Worm (Caenorhabditis elegans) whole organism, L4 larva: Measurements from ENCODE around the gene D1005.6.
A peak's percentile ranks its signal among the peaks of the same experiment; 100 is the strongest.

Experiments used
- F10B5.3 ChIP-seq: sonication (generic microtip); optimal IDR thresholded peaks from 2 replicates; lab custom pipeline; 2016; ENCODE audit warnings: mild to moderate bottlenecking, missing genetic modification characterization, missing compliant biosample characterization
- F37D6.2 ChIP-seq: sonication (generic microtip); optimal IDR thresholded peaks from 2 replicates; lab custom pipeline; 2016; ENCODE audit warnings: mild to moderate bottlenecking, missing genetic modification characterization, missing compliant biosample characterization
- F44E2.7 ChIP-seq: fragments of 200-800 bp; sonication (Bioruptor generic); IDR thresholded peaks from 2 replicates; pipeline ENCODE4 v2.1.2; 2022; ENCODE audit warnings: missing genetic modification characterization, missing compliant biosample characterization
- R02D3.7 ChIP-seq: fragments of 150-350 bp; sonication (generic microtip); optimal IDR thresholded peaks from 3 replicates; lab custom pipeline; 2014; ENCODE audit warnings: missing biosample characterization, missing genetic modification characterization
- T26A8.4 ChIP-seq: fragments of 200-800 bp; sonication (Bioruptor generic); IDR thresholded peaks from 2 replicates; pipeline ENCODE4 v1.3.6; 2022; ENCODE audit warnings: missing genetic modification characterization, missing compliant biosample characterization
- aha-1 ChIP-seq: fragments of 150-350 bp; peaks from one replicate; lab custom pipeline; 2014; ENCODE audit warnings: missing biosample characterization, missing genetic modification characterization
- ama-1 ChIP-seq: fragments of 150-350 bp; optimal IDR thresholded peaks from 2 replicates; lab custom pipeline; 2014; ENCODE audit warnings: inconsistent platforms, mixed read lengths
- arid-1 ChIP-seq: fragments of 200-800 bp; sonication (Bioruptor generic); conservative IDR thresholded peaks from 2 replicates; pipeline ENCODE4 v1.3.6; 2022; ENCODE audit warnings: missing genetic modification reagents, missing genetic modification characterization, missing compliant biosample characterization
- attf-4 ChIP-seq: sonication (generic microtip); optimal IDR thresholded peaks from 3 replicates; lab custom pipeline; 2017; ENCODE audit warnings: missing biosample characterization, missing genetic modification characterization
- ceh-20 ChIP-seq: fragments of 200-800 bp; sonication (Bioruptor generic); IDR thresholded peaks from 2 replicates; pipeline ENCODE4 v1.3.6; 2022; ENCODE audit warnings: missing genetic modification reagents, missing genetic modification characterization, missing compliant biosample characterization
- ces-1 ChIP-seq: fragments of 150-350 bp; sonication (generic microtip); optimal IDR thresholded peaks from 4 replicates; lab custom pipeline; 2014; ENCODE audit warnings: missing biosample characterization, missing genetic modification reagents, missing genetic modification characterization
- cey-2 ChIP-seq: sonication (generic microtip); optimal IDR thresholded peaks from 3 replicates; lab custom pipeline; 2017; ENCODE audit warnings: missing genetic modification characterization, mild to moderate bottlenecking, missing compliant biosample characterization, antibody characterized with exemption, borderline replicate concordance; ENCODE audit not compliant: insufficient read depth
- dmd-8 ChIP-seq: fragments of 200-800 bp; sonication (Bioruptor generic); IDR thresholded peaks from 2 replicates; pipeline ENCODE4 v1.3.6; 2022; ENCODE audit warnings: missing genetic modification characterization, missing compliant biosample characterization
- dpl-1 ChIP-seq: fragments of 150-350 bp; optimal IDR thresholded peaks from 2 replicates; lab custom pipeline; 2014; ENCODE audit warnings: missing biosample characterization, missing genetic modification reagents, missing genetic modification characterization
- dve-1 ChIP-seq: sonication (generic microtip); optimal IDR thresholded peaks from 2 replicates; lab custom pipeline; 2017; ENCODE audit warnings: antibody characterized with exemption, mild to moderate bottlenecking, missing genetic modification characterization, missing compliant biosample characterization; ENCODE audit not compliant: insufficient read depth
- egl-27 ChIP-seq: sonication (generic microtip); optimal IDR thresholded peaks from 3 replicates; lab custom pipeline; 2017; ENCODE audit warnings: missing biosample characterization, missing genetic modification reagents, missing genetic modification characterization
- egl-43 ChIP-seq: fragments of 200-800 bp; sonication (Bioruptor generic); IDR thresholded peaks from 2 replicates; pipeline ENCODE4 v1.3.6; 2022; ENCODE audit warnings: missing genetic modification reagents, missing genetic modification characterization, missing compliant biosample characterization
- fkh-10 ChIP-seq: fragments of 150-350 bp; optimal IDR thresholded peaks from 2 replicates; lab custom pipeline; 2014; ENCODE audit warnings: missing biosample characterization, missing genetic modification reagents, missing genetic modification characterization
- fos-1 ChIP-seq: fragments of 150-350 bp; optimal IDR thresholded peaks from 2 replicates; lab custom pipeline; 2014; ENCODE audit warnings: missing biosample characterization, missing genetic modification characterization
- hmg-1.1 ChIP-seq: fragments of 200-800 bp; sonication (Bioruptor generic); IDR thresholded peaks from 2 replicates; pipeline ENCODE4 v1.3.6; 2022; ENCODE audit warnings: missing genetic modification reagents, missing genetic modification characterization, missing compliant biosample characterization
- jun-1 ChIP-seq: fragments of 150-350 bp; optimal IDR thresholded peaks from 2 replicates; lab custom pipeline; 2014; ENCODE audit warnings: missing biosample characterization, missing genetic modification reagents, missing genetic modification characterization
- lin-13 ChIP-seq: fragments of 150-350 bp; optimal IDR thresholded peaks from 2 replicates; lab custom pipeline; 2014; ENCODE audit warnings: missing biosample characterization, missing genetic modification reagents, missing genetic modification characterization
- lin-15B ChIP-seq: fragments of 150-350 bp; sonication (generic microtip); optimal IDR thresholded peaks from 3 replicates; lab custom pipeline; 2014; ENCODE audit warnings: missing biosample characterization, missing genetic modification characterization
- lir-3 ChIP-seq: sonication (generic microtip); optimal IDR thresholded peaks from 2 replicates; lab custom pipeline; 2016; ENCODE audit warnings: mild to moderate bottlenecking, missing genetic modification characterization, missing compliant biosample characterization
- lsy-2 ChIP-seq, 2 experiments: fragments of 150-350 bp in 1 of 2; sonication (generic microtip) in 1 of 2; optimal IDR thresholded peaks; 2 replicates each; lab custom pipeline; 2014 to 2017; ENCODE audit warnings: missing biosample characterization in 2 of 2, missing genetic modification characterization in 2 of 2
- mdt-29 ChIP-seq: fragments of 200-800 bp; sonication (Bioruptor generic); IDR thresholded peaks from 2 replicates; pipeline ENCODE4 v1.3.6; 2022; ENCODE audit warnings: missing genetic modification reagents, missing genetic modification characterization, missing compliant biosample characterization
- mep-1 ChIP-seq: fragments of 150-350 bp; sonication (generic microtip); optimal IDR thresholded peaks from 3 replicates; lab custom pipeline; 2014; ENCODE audit warnings: missing biosample characterization, missing genetic modification characterization
- mes-2 ChIP-seq: sonication (generic microtip); optimal IDR thresholded peaks from 2 replicates; lab custom pipeline; 2016; ENCODE audit warnings: missing genotype, mild to moderate bottlenecking, missing genetic modification characterization, missing compliant biosample characterization; ENCODE audit not compliant: poor library complexity, severe bottlenecking
- nhr-102 ChIP-seq: sonication (generic microtip); optimal IDR thresholded peaks from 2 replicates; lab custom pipeline; 2016; ENCODE audit warnings: mild to moderate bottlenecking, missing genetic modification characterization, moderate library complexity, missing compliant biosample characterization
- nhr-237 ChIP-seq: sonication (generic microtip); optimal IDR thresholded peaks from 2 replicates; lab custom pipeline; 2017; ENCODE audit warnings: missing biosample characterization, missing genetic modification characterization
- nhr-25 ChIP-seq: sonication (generic microtip); optimal IDR thresholded peaks from 2 replicates; lab custom pipeline; 2017; ENCODE audit warnings: missing genetic modification characterization, mild to moderate bottlenecking, missing compliant biosample characterization, antibody characterized with exemption, moderate library complexity, borderline replicate concordance; ENCODE audit not compliant: insufficient read depth
- nhr-6 ChIP-seq: fragments of 150-350 bp; optimal IDR thresholded peaks from 2 replicates; lab custom pipeline; 2014; ENCODE audit warnings: missing biosample characterization, missing genetic modification characterization
- php-3 ChIP-seq: fragments of 200-800 bp; sonication (Bioruptor generic); IDR thresholded peaks from 2 replicates; pipeline ENCODE4 v1.3.6; 2022; ENCODE audit warnings: missing genetic modification reagents, missing genetic modification characterization, missing compliant biosample characterization
- saeg-2 ChIP-seq: fragments of 200-800 bp; sonication (Bioruptor generic); IDR thresholded peaks from 2 replicates; pipeline ENCODE4 v1.3.6; 2022; ENCODE audit warnings: missing genetic modification reagents, missing genetic modification characterization, missing compliant biosample characterization
- sdz-12 ChIP-seq: fragments of 200-800 bp; sonication (Bioruptor generic); optimal IDR thresholded peaks from 2 replicates; lab custom pipeline; 2018; ENCODE audit warnings: mild to moderate bottlenecking, missing genetic modification characterization, missing compliant biosample characterization
- set-16 ChIP-seq: fragments of 200-800 bp; sonication (Bioruptor generic); IDR thresholded peaks from 2 replicates; pipeline ENCODE4 v1.3.6; 2022; ENCODE audit warnings: missing genetic modification reagents, missing genetic modification characterization, missing compliant biosample characterization
- spr-1 ChIP-seq: sonication (generic microtip); optimal IDR thresholded peaks from 2 replicates; lab custom pipeline; 2016; ENCODE audit warnings: mild to moderate bottlenecking, missing genetic modification characterization, missing compliant biosample characterization
- tag-97 ChIP-seq: fragments of 200-800 bp; sonication (Bioruptor generic); IDR thresholded peaks from 2 replicates; pipeline ENCODE4 v1.3.6; 2022; ENCODE audit warnings: missing genetic modification characterization, missing compliant biosample characterization
- unc-62 ChIP-seq, 3 experiments: fragments of 150-350 bp in 1 of 3; sonication (generic microtip); optimal IDR thresholded peaks in 2 of 3; peaks in 1 of 3; 1 replicate in 1 of 3; 2 replicates in 2 of 3; lab custom pipeline; 2014 to 2017; ENCODE audit warnings: missing biosample characterization in 3 of 3, missing genetic modification characterization in 3 of 3, missing genetic modification reagents in 3 of 3, missing genotype in 1 of 3
- vab-7 ChIP-seq: fragments of 200-800 bp; sonication (Bioruptor generic); IDR thresholded peaks from 2 replicates; pipeline ENCODE4 v1.3.6; 2022; ENCODE audit warnings: missing genetic modification reagents, missing genetic modification characterization, missing compliant biosample characterization
- zag-1 ChIP-seq: fragments of 150-350 bp; optimal IDR thresholded peaks from 2 replicates; lab custom pipeline; 2014; ENCODE audit warnings: missing biosample characterization, missing genetic modification characterization
- zfp-2 ChIP-seq: sonication (generic microtip); optimal IDR thresholded peaks from 2 replicates; lab custom pipeline; 2016; ENCODE audit warnings: mild to moderate bottlenecking, missing genetic modification characterization, missing compliant biosample characterization
- zip-2 ChIP-seq: fragments of 150-350 bp; optimal IDR thresholded peaks from 2 replicates; lab custom pipeline; 2014; ENCODE audit warnings: missing biosample characterization, missing genetic modification characterization
- ztf-7 ChIP-seq: fragments of 150-350 bp; optimal IDR thresholded peaks from 2 replicates; lab custom pipeline; 2014; ENCODE audit warnings: missing biosample characterization, missing genetic modification characterization

D1005.6 gene

DNA sequence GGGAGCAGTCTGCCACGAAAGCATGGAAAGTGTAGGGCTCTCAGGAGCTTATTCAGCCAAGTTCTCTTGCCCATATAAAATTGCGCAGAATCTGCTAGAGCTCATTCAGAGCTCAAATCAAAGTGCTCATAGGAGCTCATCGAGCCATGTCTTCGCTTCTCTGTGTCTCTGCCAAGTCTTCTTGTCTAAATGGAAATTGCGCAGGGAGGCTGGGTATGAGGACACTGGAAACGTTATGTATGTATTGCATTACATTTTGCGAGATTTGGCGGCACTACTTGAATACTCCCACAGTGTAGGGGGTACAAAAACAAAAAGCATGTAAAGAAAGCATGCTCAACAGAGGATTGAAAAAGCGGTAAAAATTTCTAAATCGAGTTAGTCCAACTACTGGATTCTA lies 27.5 kb downstream of the D1005.6 start:
- no peak for TF ChIP-seq vab-7
- TF ChIP-seq nhr-6: no peak
- TF ChIP-seq ceh-20 (GFP tag; lab: Robert Waterston, UW): no peak
- TF ChIP-seq zag-1 (tag; lab: Kevin White, UChicago): no peak
- TF ChIP-seq cey-2 (tag; lab: Kevin White, UChicago): no peak
- no peak for TF ChIP-seq dve-1 (tag; lab: Kevin White, UChicago)
- no peak for TF ChIP-seq php-3 (GFP tag; lab: Robert Waterston, UW)
- no peak for TF ChIP-seq ztf-7 (tag; lab: Kevin White, UChicago)
- peak; percentile 32; the same call in 1 of the 2 replicates for TF ChIP-seq hmg-1.1
- peak in 1 of 2 experiments; percentile 14 for TF ChIP-seq lsy-2 (tag; optimal IDR thresholded peaks at IDR 0.05; lab: Kevin White, UChicago)
- TF ChIP-seq fkh-10 (GFP tag; lab: Kevin White, UChicago): peak; percentile 40
- TF ChIP-seq nhr-237: no peak
- TF ChIP-seq dpl-1 (GFP tag; lab: Kevin White, UChicago): no peak
- no peak for TF ChIP-seq nhr-102 (tag; lab: Kevin White, UChicago)
- no peak for TF ChIP-seq lin-15B
- 0 out of 2 replicates have a peak, but pooled peaks have one; percentile 54 for TF ChIP-seq egl-43
- no peak for TF ChIP-seq F10B5.3 (tag; lab: Kevin White, UChicago)
- TF ChIP-seq ama-1 (lab: Kevin White, UChicago): no peak
- TF ChIP-seq lir-3 (tag; lab: Kevin White, UChicago): no peak
- TF ChIP-seq tag-97 (GFP tag; lab: Robert Waterston, UW): no peak
- no peak for TF ChIP-seq T26A8.4 (GFP tag; lab: Robert Waterston, UW)
- no peak for TF ChIP-seq dmd-8 (GFP tag; lab: Robert Waterston, UW)
- TF ChIP-seq set-16 (GFP tag; lab: Robert Waterston, UW): no peak
- no peak for TF ChIP-seq zip-2
- TF ChIP-seq F44E2.7 (GFP tag; lab: Robert Waterston, UW): no peak
- TF ChIP-seq lin-13 (GFP tag; lab: Kevin White, UChicago): no peak
- no peak for TF ChIP-seq saeg-2 (GFP tag; lab: Robert Waterston, UW)
- peak; percentile 46 for TF ChIP-seq mes-2 (tag; lab: Kevin White, UChicago)
- TF ChIP-seq fos-1 (tag; lab: Kevin White, UChicago): no peak
- no peak for TF ChIP-seq R02D3.7 (tag; lab: Kevin White, UChicago)
- TF ChIP-seq arid-1 (GFP tag; lab: Robert Waterston, UW): no peak
- peak; percentile 3 for TF ChIP-seq mep-1 (tag; lab: Kevin White, UChicago)
- no peak for TF ChIP-seq spr-1 (tag; lab: Kevin White, UChicago)
- TF ChIP-seq attf-4 (tag; lab: Kevin White, UChicago): no peak
- peak in 1 of 2 experiments; percentile 56 for TF ChIP-seq unc-62 (GFP tag; optimal IDR thresholded peaks at IDR 0.05 in 1 of 2; lab: Kevin White, UChicago)
- TF ChIP-seq unc-62 (tag; optimal IDR thresholded peaks at IDR 0.05; lab: Kevin White, UChicago): no peak
- TF ChIP-seq F37D6.2 (tag; lab: Kevin White, UChicago): peak; percentile 32
- TF ChIP-seq egl-27 (tag; lab: Kevin White, UChicago): no peak
- no peak for TF ChIP-seq mdt-29 (GFP tag; lab: Robert Waterston, UW)
- no peak for TF ChIP-seq nhr-25
- TF ChIP-seq ces-1 (GFP tag; lab: Kevin White, UChicago): no peak
- TF ChIP-seq jun-1: no peak
- no peak for TF ChIP-seq sdz-12 (GFP tag; lab: Kevin White, UChicago)
- TF ChIP-seq aha-1 (tag; lab: Kevin White, UChicago): no peak
- TF ChIP-seq zfp-2 (tag; lab: Kevin White, UChicago): no peak
